Worm (Caenorhabditis elegans): ENCODE measurements around the gene unc-26.

The unc-26 gene

ce11 chrIV:13297746-13298145, 25.4 kb upstream of the unc-26 start, which contains the start of the genes Y67H2A.2 and micu-1:
TSS of gene Y67H2A.2 (minus strand) at chrIV:13297819.
TSS of gene micu-1 (plus strand) at chrIV:13297926.
- peak in 1 of 2 experiments; percentile 60 for TF ChIP-seq ztf-11 (tag; optimal IDR thresholded peaks at IDR 0.05)
- peak; percentile 50 for TF ChIP-seq lir-3 (tag; optimal IDR thresholded peaks at IDR 0.05; ENCODE audit: poor library complexity)
- TF ChIP-seq mab-9 (GFP tag; IDR thresholded peaks at IDR 0.05): peak; percentile 84
- peak in 1 of 6 experiments; percentile 50 for TF ChIP-seq elt-3 (tag; optimal IDR thresholded peaks at IDR 0.05)
- TF ChIP-seq fos-1 (tag; optimal IDR thresholded peaks at IDR 0.05): peak; percentile 51
- TF ChIP-seq lin-15B (tag; optimal IDR thresholded peaks at IDR 0.05): peak; percentile 88
- no peak for TF ChIP-seq ets-5 (GFP tag; IDR thresholded peaks at IDR 0.05)
- peak; percentile 63 for TF ChIP-seq nhr-77 (tag; optimal IDR thresholded peaks at IDR 0.05)
- TF ChIP-seq sptf-1 (tag; optimal IDR thresholded peaks at IDR 0.05): no peak
- peak; percentile 63 to 79 (median 74) for TF ChIP-seq ceh-82 (tag; optimal IDR thresholded peaks at IDR 0.05)
- TF ChIP-seq unc-130 (tag; optimal IDR thresholded peaks at IDR 0.05): peak; percentile 42
- peak; percentile 51 for TF ChIP-seq F16B12.6 (tag; optimal IDR thresholded peaks at IDR 0.05)
- no peak for TF ChIP-seq nhr-12 (tag; optimal IDR thresholded peaks at IDR 0.05)
- peak; percentile 80 for TF ChIP-seq nhr-19 (GFP tag; conservative IDR thresholded peaks at IDR 0.05)
- no peak for TF ChIP-seq egl-27 (tag; optimal IDR thresholded peaks at IDR 0.05)
- TF ChIP-seq lin-13 (GFP tag; optimal IDR thresholded peaks at IDR 0.05): peak; percentile 74
- peak; percentile 90 for TF ChIP-seq nhr-71 (tag; optimal IDR thresholded peaks at IDR 0.05)
- TF ChIP-seq aha-1 (tag; optimal IDR thresholded peaks at IDR 0.05): no peak
- no peak for TF ChIP-seq hlh-17 (GFP tag; optimal IDR thresholded peaks at IDR 0.05; ENCODE audit: borderline replicate concordance)
- peak; percentile 56 for TF ChIP-seq sox-4 (tag; optimal IDR thresholded peaks at IDR 0.05)
- peak; percentile 28 for TF ChIP-seq nhr-237 (tag; optimal IDR thresholded peaks at IDR 0.05)
- no peak for TF ChIP-seq hlh-4 (tag; optimal IDR thresholded peaks at IDR 0.05)
- peak; percentile 73 for TF ChIP-seq irx-1 (tag; optimal IDR thresholded peaks at IDR 0.05)
- 0 out of 2 replicates have a peak, but pooled peaks have one; percentile 24 for TF ChIP-seq ceh-88 (GFP tag; IDR thresholded peaks at IDR 0.05)
- TF ChIP-seq fkh-4 (tag; optimal IDR thresholded peaks at IDR 0.05; ENCODE audit: borderline replicate concordance): no peak
- TF ChIP-seq fkh-8 (tag; optimal IDR thresholded peaks at IDR 0.05): peak; percentile 83
- TF ChIP-seq unc-30 (tag; optimal IDR thresholded peaks at IDR 0.05): no peak
- TF ChIP-seq nhr-28 (tag; optimal IDR thresholded peaks at IDR 0.05): no peak
- TF ChIP-seq Y116A8C.19 (tag; optimal IDR thresholded peaks at IDR 0.05; ENCODE audit: borderline replicate concordance): no peak
- peak; percentile 85 for TF ChIP-seq lsy-2 (tag; optimal IDR thresholded peaks at IDR 0.05)
- TF ChIP-seq efl-3 (GFP tag; optimal IDR thresholded peaks at IDR 0.05): no peak
- TF ChIP-seq lin-14 (GFP tag; optimal IDR thresholded peaks at IDR 0.05): peak; percentile 86
- TF ChIP-seq mep-1 (tag; optimal IDR thresholded peaks at IDR 0.05): no peak
- peak; percentile 28 for TF ChIP-seq blmp-1 (tag; optimal IDR thresholded peaks at IDR 0.05)
- TF ChIP-seq ceh-8 (GFP tag; optimal IDR thresholded peaks at IDR 0.05): peak; percentile 74
- TF ChIP-seq nhr-90 (tag; optimal IDR thresholded peaks at IDR 0.05; ENCODE audit: poor library complexity): peak; percentile 72
- peak; percentile 62 for TF ChIP-seq skn-1 (tag; optimal IDR thresholded peaks at IDR 0.05)
- peak; percentile 69 for TF ChIP-seq snpc-4 (tag; optimal IDR thresholded peaks at IDR 0.05)
- no peak for TF ChIP-seq nhr-11 (tag; optimal IDR thresholded peaks at IDR 0.05)
- peak; percentile 82 for TF ChIP-seq tbx-2 (tag; optimal IDR thresholded peaks at IDR 0.05)
- TF ChIP-seq ces-1 (GFP tag; optimal IDR thresholded peaks at IDR 0.05): no peak
- peak; percentile 76 for TF ChIP-seq C16A3.4 (tag; optimal IDR thresholded peaks at IDR 0.05)
- TF ChIP-seq zag-1 (tag; optimal IDR thresholded peaks at IDR 0.05): peak; percentile 1
- no peak for TF ChIP-seq unc-98 (GFP tag; IDR thresholded peaks at IDR 0.05)
- TF ChIP-seq nhr-20 (tag; optimal IDR thresholded peaks at IDR 0.05): peak; percentile 81
- TF ChIP-seq unc-62 (GFP tag; optimal IDR thresholded peaks at IDR 0.05): no peak
- TF ChIP-seq swsn-7 (tag; optimal IDR thresholded peaks at IDR 0.05): peak; percentile 87
- no peak for TF ChIP-seq tlp-1 (tag; optimal IDR thresholded peaks at IDR 0.05)
- TF ChIP-seq fkh-10 (GFP tag; optimal IDR thresholded peaks at IDR 0.05): peak; percentile 13
- TF ChIP-seq vab-15 (tag; optimal IDR thresholded peaks at IDR 0.05): peak; percentile 61
- no peak for TF ChIP-seq sup-37 (GFP tag; optimal IDR thresholded peaks at IDR 0.05)
- no peak for TF ChIP-seq nhr-76 (tag; optimal IDR thresholded peaks at IDR 0.05)
- no peak for TF ChIP-seq nhr-84 (tag; optimal IDR thresholded peaks at IDR 0.05)
- TF ChIP-seq xbp-1 (tag; optimal IDR thresholded peaks at IDR 0.05): peak; percentile 84

All from whole organism, L1 larva.